Fruit fly (Drosophila melanogaster): ENCODE measurements around the gene CG31431.

DNA sequence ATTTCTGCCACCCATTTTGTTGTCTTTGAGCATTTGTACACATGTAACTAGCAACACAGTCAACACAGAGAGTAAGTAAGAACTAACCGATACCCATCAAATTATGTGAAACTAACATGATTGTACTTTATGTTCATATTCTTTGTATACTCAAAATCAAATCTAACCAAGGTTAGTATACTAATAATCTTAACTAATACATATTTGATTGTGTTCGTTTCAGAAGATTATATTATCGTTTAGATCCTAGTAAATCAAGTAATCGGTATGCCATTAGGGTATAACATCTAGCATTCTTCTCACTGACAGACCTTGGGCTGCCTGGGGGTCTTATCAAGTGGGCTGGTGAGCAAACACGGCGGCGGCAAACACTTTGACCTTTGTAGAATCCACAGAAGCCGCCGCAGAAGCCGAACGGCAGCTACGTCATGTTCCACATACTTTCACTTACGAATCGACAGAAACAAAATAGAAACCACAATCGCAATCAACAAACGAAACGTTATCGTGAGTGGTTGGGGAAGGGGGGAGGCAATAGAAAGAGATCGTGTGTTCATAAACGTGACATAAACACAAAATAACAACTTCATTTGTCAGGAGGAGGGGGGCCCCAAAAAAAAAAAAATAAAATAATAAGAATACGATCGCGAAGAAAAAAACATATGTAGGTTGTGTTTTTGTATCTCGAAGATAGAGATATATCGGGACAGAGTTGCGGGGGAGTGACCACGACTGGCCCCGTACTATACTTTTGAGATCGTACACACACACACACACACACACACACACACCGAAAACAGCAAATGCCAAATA, 34.9 kb upstream of the CG31431 start:
- TF ChIP-seq Blimp-1 (GFP tag; optimal IDR thresholded peaks at IDR 0.05), result no peak
- no peak for TF ChIP-seq Hr39 (GFP tag; optimal IDR thresholded peaks at IDR 0.05)
- TF ChIP-seq CG10631 (GFP tag; optimal IDR thresholded peaks at IDR 0.05), result no peak
- TF ChIP-seq Ets21C (GFP tag; optimal IDR thresholded peaks at IDR 0.05), result no peak
- TF ChIP-seq CG11902 (GFP tag; optimal IDR thresholded peaks at IDR 0.05), result no peak
- no peak for TF ChIP-seq Sox102F (GFP tag; optimal IDR thresholded peaks at IDR 0.05)
- TF ChIP-seq CG6854 (GFP tag; optimal IDR thresholded peaks at IDR 0.05), result no peak
- TF ChIP-seq OdsH (GFP tag; optimal IDR thresholded peaks at IDR 0.05), result no peak
- no peak for TF ChIP-seq CG6808 (GFP tag; optimal IDR thresholded peaks at IDR 0.05)
- no peak for TF ChIP-seq Hr4 (GFP tag; optimal IDR thresholded peaks at IDR 0.05)
- TF ChIP-seq pdm3 (GFP tag; optimal IDR thresholded peaks at IDR 0.05), result no peak
- no peak for TF ChIP-seq lz (GFP tag; optimal IDR thresholded peaks at IDR 0.05)

Data from whole organism, prepupa.